Worm (Caenorhabditis elegans): Measurements from ENCODE around the gene sup-1.

ce11 chrIII:11703776-11704093 lies 33.7 kb downstream of the sup-1 start, which contains the start of gene col-95:
- TF ChIP-seq rcor-1 (GFP tag; IDR thresholded peaks at IDR 0.05) (no peak), unc-62 (GFP tag; optimal IDR thresholded peaks at IDR 0.05) (no peak), dpl-1 (GFP tag; optimal IDR thresholded peaks at IDR 0.05) (no peak), snpc-4 (GFP tag; optimal IDR thresholded peaks at IDR 0.05) (no peak), snpc-4 (tag; optimal IDR thresholded peaks at IDR 0.05) (no peak)

All from whole organism, young adult.